Worm (Caenorhabditis elegans) whole organism, late embryonic: ENCODE results near the gene ZK593.3.

ENCODE experiments used
- C08G9.2 ChIP-seq: sonication (generic microtip); optimal IDR thresholded peaks from 2 replicates; lab custom pipeline; 2016; ENCODE audit warnings: mild to moderate bottlenecking, missing genetic modification characterization, moderate library complexity, missing compliant biosample characterization
- C38D4.7 ChIP-seq: fragments of 200-800 bp; sonication (Bioruptor generic); optimal IDR thresholded peaks from 2 replicates; lab custom pipeline; 2018; ENCODE audit warnings: mild to moderate bottlenecking, missing genetic modification characterization, moderate library complexity, missing compliant biosample characterization
- K02D7.2 ChIP-seq: sonication (generic microtip); optimal IDR thresholded peaks from 2 replicates; lab custom pipeline; 2017; ENCODE audit warnings: mild to moderate bottlenecking, missing genetic modification characterization, missing compliant biosample characterization
- ceh-14 ChIP-seq: sonication (generic microtip); optimal IDR thresholded peaks from 2 replicates; lab custom pipeline; 2016; ENCODE audit warnings: missing genotype, missing genetic modification characterization, missing compliant biosample characterization
- ceh-18 ChIP-seq: sonication (generic microtip); optimal IDR thresholded peaks from 2 replicates; lab custom pipeline; 2016; ENCODE audit warnings: missing genetic modification characterization, missing compliant biosample characterization
- ceh-2 ChIP-seq: sonication (generic microtip); optimal IDR thresholded peaks from 2 replicates; lab custom pipeline; 2016; ENCODE audit warnings: missing genotype, missing genetic modification characterization, missing compliant biosample characterization
- ceh-22 ChIP-seq: sonication (generic microtip); optimal IDR thresholded peaks from 2 replicates; lab custom pipeline; 2017; ENCODE audit warnings: missing biosample characterization, missing genetic modification characterization
- ceh-24 ChIP-seq: sonication (generic microtip); optimal IDR thresholded peaks from 2 replicates; lab custom pipeline; 2016; ENCODE audit warnings: mild to moderate bottlenecking, missing genetic modification characterization, missing compliant biosample characterization
- ceh-31 ChIP-seq: sonication (generic microtip); optimal IDR thresholded peaks from 2 replicates; lab custom pipeline; 2016; ENCODE audit warnings: missing genetic modification characterization, missing compliant biosample characterization
- ceh-34 ChIP-seq: sonication (generic microtip); optimal IDR thresholded peaks from 2 replicates; lab custom pipeline; 2016; ENCODE audit warnings: mild to moderate bottlenecking, missing genetic modification characterization, missing compliant biosample characterization
- ceh-45 ChIP-seq: fragments of 200-800 bp; sonication (Bioruptor generic); IDR thresholded peaks from 2 replicates; pipeline ENCODE4 v1.3.6; 2022; ENCODE audit warnings: missing genetic modification reagents, missing genetic modification characterization, missing compliant biosample characterization
- ceh-48 ChIP-seq: sonication (generic microtip); optimal IDR thresholded peaks from 2 replicates; lab custom pipeline; 2016; ENCODE audit warnings: missing genetic modification characterization, inconsistent platforms, missing compliant biosample characterization
- ceh-6 ChIP-seq: fragments of 200-800 bp; sonication (Bioruptor generic); optimal IDR thresholded peaks from 2 replicates; lab custom pipeline; 2018; ENCODE audit warnings: mild to moderate bottlenecking, missing genetic modification characterization, missing compliant biosample characterization
- ceh-9 ChIP-seq: sonication (generic microtip); optimal IDR thresholded peaks from 2 replicates; lab custom pipeline; 2016; ENCODE audit warnings: mild to moderate bottlenecking, missing genetic modification characterization, inconsistent platforms, missing compliant biosample characterization
- che-1 ChIP-seq: sonication (generic microtip); optimal IDR thresholded peaks from 2 replicates; lab custom pipeline; 2016; ENCODE audit warnings: mild to moderate bottlenecking, missing genetic modification characterization, missing compliant biosample characterization
- dmd-4 ChIP-seq: sonication (generic microtip); optimal IDR thresholded peaks from 2 replicates; lab custom pipeline; 2016; ENCODE audit warnings: borderline replicate concordance, missing genetic modification characterization, missing compliant biosample characterization
- dve-1 ChIP-seq: sonication (generic microtip); optimal IDR thresholded peaks from 2 replicates; lab custom pipeline; 2017; ENCODE audit warnings: antibody characterized with exemption, mild to moderate bottlenecking, missing genetic modification characterization, missing compliant biosample characterization
- elt-2 ChIP-seq: sonication (generic microtip); optimal IDR thresholded peaks from 2 replicates; lab custom pipeline; 2016; ENCODE audit warnings: missing genetic modification reagents, missing genetic modification characterization, missing compliant biosample characterization
- ets-4 ChIP-seq: sonication (generic microtip); optimal IDR thresholded peaks from 2 replicates; lab custom pipeline; 2016; ENCODE audit warnings: missing genetic modification characterization, missing compliant biosample characterization
- fax-1 ChIP-seq: sonication (generic microtip); optimal IDR thresholded peaks from 2 replicates; lab custom pipeline; 2016; ENCODE audit warnings: missing genotype, missing genetic modification characterization, missing compliant biosample characterization
- fkh-6 ChIP-seq: sonication (generic microtip); optimal IDR thresholded peaks from 2 replicates; lab custom pipeline; 2016; ENCODE audit warnings: missing genetic modification characterization, missing compliant biosample characterization
- gmeb-2 ChIP-seq: sonication (generic microtip); optimal IDR thresholded peaks from 2 replicates; lab custom pipeline; 2016; ENCODE audit warnings: missing genetic modification characterization, inconsistent platforms, missing compliant biosample characterization
- hlh-13 ChIP-seq: fragments of 200-800 bp; sonication (Bioruptor generic); optimal IDR thresholded peaks from 2 replicates; lab custom pipeline; 2018; ENCODE audit warnings: mild to moderate bottlenecking, missing genetic modification characterization, missing compliant biosample characterization
- hlh-30 ChIP-seq: sonication (generic microtip); optimal IDR thresholded peaks from 2 replicates; lab custom pipeline; 2017; ENCODE audit warnings: antibody characterized with exemption, missing genetic modification characterization, missing compliant biosample characterization; ENCODE audit not compliant: insufficient read depth
- hlh-6 ChIP-seq: sonication (generic microtip); optimal IDR thresholded peaks from 2 replicates; lab custom pipeline; 2016; ENCODE audit warnings: missing genotype, missing genetic modification characterization, missing compliant biosample characterization
- hlh-8 ChIP-seq: sonication (generic microtip); optimal IDR thresholded peaks from 2 replicates; lab custom pipeline; 2016; ENCODE audit warnings: missing genotype, missing genetic modification characterization, missing compliant biosample characterization
- madf-2 ChIP-seq: sonication (generic microtip); optimal IDR thresholded peaks from 2 replicates; lab custom pipeline; 2017; ENCODE audit warnings: missing genetic modification characterization, missing compliant biosample characterization
- mec-3 ChIP-seq: sonication (generic microtip); optimal IDR thresholded peaks from 2 replicates; lab custom pipeline; 2016; ENCODE audit warnings: borderline replicate concordance, missing genetic modification characterization, missing compliant biosample characterization
- nhr-232 ChIP-seq: sonication (generic microtip); optimal IDR thresholded peaks from 2 replicates; lab custom pipeline; 2016; ENCODE audit warnings: missing genetic modification characterization, missing compliant biosample characterization
- odd-2 ChIP-seq: sonication (generic microtip); optimal IDR thresholded peaks from 2 replicates; lab custom pipeline; 2017; ENCODE audit warnings: antibody characterized with exemption, mild to moderate bottlenecking, missing genetic modification characterization, missing compliant biosample characterization
- pat-9 ChIP-seq: fragments of 200-800 bp; sonication (Bioruptor generic); optimal IDR thresholded peaks from 2 replicates; lab custom pipeline; 2018; ENCODE audit warnings: mild to moderate bottlenecking, missing genetic modification characterization, moderate library complexity, missing compliant biosample characterization
- pax-1 ChIP-seq: fragments of 150-350 bp; optimal IDR thresholded peaks from 2 replicates; lab custom pipeline; 2014; ENCODE audit warnings: missing biosample characterization, missing genetic modification characterization
- pha-2 ChIP-seq: sonication (generic microtip); optimal IDR thresholded peaks from 2 replicates; lab custom pipeline; 2017; ENCODE audit warnings: mild to moderate bottlenecking, missing genetic modification characterization, missing compliant biosample characterization
- pqm-1 ChIP-seq: sonication (generic microtip); optimal IDR thresholded peaks from 2 replicates; lab custom pipeline; 2016; ENCODE audit warnings: missing genetic modification characterization, missing compliant biosample characterization
- pros-1 ChIP-seq: fragments of 150-350 bp; optimal IDR thresholded peaks from 2 replicates; lab custom pipeline; 2014; ENCODE audit warnings: missing biosample characterization, missing genetic modification reagents, missing genetic modification characterization
- ref-2 ChIP-seq: sonication (generic microtip); optimal IDR thresholded peaks from 2 replicates; lab custom pipeline; 2016; ENCODE audit warnings: missing genetic modification characterization, missing compliant biosample characterization
- syd-9 ChIP-seq: sonication (generic microtip); optimal IDR thresholded peaks from 2 replicates; lab custom pipeline; 2016; ENCODE audit warnings: mild to moderate bottlenecking, missing genetic modification characterization, moderate library complexity, missing compliant biosample characterization
- tbx-7 ChIP-seq: sonication (generic microtip); optimal IDR thresholded peaks from 2 replicates; lab custom pipeline; 2016; ENCODE audit warnings: missing genotype, missing genetic modification characterization, missing compliant biosample characterization
- unc-55 ChIP-seq: sonication (generic microtip); optimal IDR thresholded peaks from 2 replicates; lab custom pipeline; 2017; ENCODE audit warnings: missing biosample characterization, missing genetic modification reagents, missing genetic modification characterization
- unc-86 ChIP-seq: sonication (generic microtip); optimal IDR thresholded peaks from 2 replicates; lab custom pipeline; 2016; ENCODE audit warnings: missing genetic modification characterization, missing compliant biosample characterization
- zip-5 ChIP-seq: sonication (generic microtip); optimal IDR thresholded peaks from 2 replicates; lab custom pipeline; 2016; ENCODE audit warnings: missing genetic modification characterization, missing compliant biosample characterization
- ztf-16 ChIP-seq: sonication (generic microtip); optimal IDR thresholded peaks from 2 replicates; lab custom pipeline; 2017; ENCODE audit warnings: missing genetic modification characterization, missing compliant biosample characterization

Gene ZK593.3

DNA sequence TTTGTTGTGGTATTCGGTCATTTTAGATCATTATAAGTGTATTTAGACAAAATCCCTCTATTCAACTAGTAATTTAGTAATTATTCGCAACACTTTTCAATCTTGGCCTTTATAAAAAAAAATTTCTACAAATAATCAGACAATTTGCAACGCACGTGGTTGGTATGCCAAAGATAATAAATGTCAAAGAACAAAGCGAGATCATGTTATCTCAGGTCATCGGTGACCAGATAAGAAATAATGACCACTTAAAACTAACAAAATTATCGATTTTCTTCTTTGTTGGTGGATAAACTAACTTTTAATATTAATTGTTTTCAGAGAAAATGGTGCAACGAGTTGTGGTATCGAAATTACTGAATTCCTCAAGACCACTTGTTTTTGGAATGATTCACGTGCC is 34.3 kb upstream of the ZK593.3 start, which contains the start of gene F13E9.13:
Gene F13E9.13 (plus strand): TSS at position 317 of the 400 bp plus-strand sequence.
- peak; percentile 86 for TF ChIP-seq elt-2 (tag; lab: Kevin White, UChicago)
- TF ChIP-seq odd-2 (tag; lab: Kevin White, UChicago): no peak

ce11 chrIV:10884263-10884662 is 31.2 kb upstream of the ZK593.3 start, which contains the start of gene F13E9.5:
TSS of gene F13E9.5 (minus strand) at chrIV:10884363.
- TF ChIP-seq hlh-30 (tag; lab: Kevin White, UChicago): no peak
- TF ChIP-seq fax-1: no peak
- no peak for TF ChIP-seq ceh-34 (tag; lab: Kevin White, UChicago)
- TF ChIP-seq unc-55: no peak
- no peak for TF ChIP-seq nhr-232 (tag; lab: Kevin White, UChicago)
- TF ChIP-seq zip-5 (tag; lab: Kevin White, UChicago): no peak
- no peak for TF ChIP-seq pax-1 (tag; lab: Kevin White, UChicago)
- TF ChIP-seq hlh-6 (tag; lab: Kevin White, UChicago): no peak
- no peak for TF ChIP-seq fkh-6 (tag; lab: Kevin White, UChicago)
- TF ChIP-seq K02D7.2: no peak
- TF ChIP-seq mec-3 (tag; lab: Kevin White, UChicago): no peak
- TF ChIP-seq ceh-48 (tag; lab: Kevin White, UChicago): no peak
- no peak for TF ChIP-seq dve-1

- TF ChIP-seq ceh-6 (GFP tag; lab: Kevin White, UChicago) (no peak), gmeb-2 (tag; lab: Kevin White, UChicago) (no peak), ceh-45 (GFP tag; lab: Robert Waterston, UW) (no peak), ceh-18 (tag; lab: Kevin White, UChicago) (no peak), che-1 (no peak), unc-86 (tag; lab: Kevin White, UChicago) (no peak), zip-5 (tag; lab: Kevin White, UChicago) (no peak), ceh-24 (tag; lab: Kevin White, UChicago) (no peak), ceh-2 (tag; lab: Kevin White, UChicago) (no peak), hlh-6 (tag; lab: Kevin White, UChicago) (no peak), pat-9 (tag; lab: Kevin White, UChicago) (no peak), hlh-8 (no peak), odd-2 (tag; lab: Kevin White, UChicago) (no peak), ceh-14 (tag; lab: Kevin White, UChicago) (no peak), ceh-22 (tag; lab: Kevin White, UChicago) (no peak), madf-2 (tag; lab: Kevin White, UChicago) (no peak), dmd-4 (tag; lab: Kevin White, UChicago) (no peak), ceh-9 (tag; lab: Kevin White, UChicago) (no peak)
- TF ChIP-seq, all 69 proteins: peak for 0
These were observed 29.6 kb upstream of the ZK593.3 start, which contains the start of gene srlf-11 for ce11 chrIV:10885915-10886314. TSS of gene srlf-11 (minus strand) at chrIV:10886015.

DNA sequence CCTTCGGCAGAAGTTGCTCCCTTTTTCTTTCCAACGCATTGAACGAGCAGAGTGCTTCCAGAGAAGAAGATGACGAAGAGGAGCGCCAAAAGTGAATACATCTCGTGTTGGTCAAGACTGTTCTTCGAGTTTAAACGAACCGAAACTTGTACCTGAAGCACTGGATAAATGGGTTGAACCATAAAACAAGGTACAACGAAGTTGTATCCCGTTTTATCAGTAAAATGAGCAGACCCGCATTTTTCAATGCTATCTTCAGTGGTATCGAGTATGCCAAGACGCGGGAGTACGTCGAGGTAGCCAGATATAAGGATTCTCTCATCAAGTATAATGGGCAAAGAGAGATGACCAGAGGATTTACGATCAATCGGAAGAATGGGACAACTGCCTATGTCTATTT is 28.2 kb upstream of the ZK593.3 start, which contains the start of gene F13E9.16:
Gene F13E9.16 (minus strand): TSS at position 101 of the 400 bp plus-strand sequence.
- TF ChIP-seq ceh-24 (tag; lab: Kevin White, UChicago) (no peak), C08G9.2 (no peak), syd-9 (tag; lab: Kevin White, UChicago) (no peak), ceh-9 (tag; lab: Kevin White, UChicago) (no peak)

ce11 chrIV:10889820-10890462 is 25.5 kb upstream of the ZK593.3 start, which contains the start of gene F13E9.15:
TSS of gene F13E9.15 (minus strand) at chrIV:10889870.
- TF ChIP-seq ceh-45 (GFP tag; lab: Robert Waterston, UW): no peak
- TF ChIP-seq nhr-232 (tag; lab: Kevin White, UChicago): no peak
- no peak for TF ChIP-seq pha-2
- TF ChIP-seq ztf-16 (tag; lab: Kevin White, UChicago): no peak
- TF ChIP-seq ceh-24 (tag; lab: Kevin White, UChicago): no peak
- TF ChIP-seq C38D4.7: no peak
- no peak for TF ChIP-seq ref-2 (tag; lab: Kevin White, UChicago)
- no peak for TF ChIP-seq ceh-14 (tag; lab: Kevin White, UChicago)
- TF ChIP-seq hlh-6 (tag; lab: Kevin White, UChicago): no peak
- TF ChIP-seq ceh-34 (tag; lab: Kevin White, UChicago): no peak
- no peak for TF ChIP-seq K02D7.2
- TF ChIP-seq hlh-13 (GFP tag; lab: Kevin White, UChicago): no peak
- no peak for TF ChIP-seq pros-1 (tag; lab: Kevin White, UChicago)
- TF ChIP-seq fax-1: no peak
- no peak for TF ChIP-seq pqm-1 (tag; lab: Kevin White, UChicago)
- no peak for TF ChIP-seq ceh-31 (tag; lab: Kevin White, UChicago)
- TF ChIP-seq tbx-7 (tag; lab: Kevin White, UChicago): no peak
- no peak for TF ChIP-seq ets-4
